Fruit fly (Drosophila melanogaster) whole organism, embryonic: ENCODE data around the gene CG6656.

Source experiments
- Atf3 ChIP-seq: fragments of 200-800 bp; sonication (Bioruptor generic); optimal IDR thresholded peaks from 3 replicates; lab custom pipeline; 2016; ENCODE audit warnings: missing biosample characterization, missing genetic modification characterization
- CG10147 ChIP-seq: fragments of 200-800 bp; sonication (Bioruptor generic); optimal IDR thresholded peaks from 2 replicates; lab custom pipeline; 2019; ENCODE audit warnings: missing biosample characterization, mild to moderate bottlenecking, missing genetic modification characterization, moderate library complexity
- CG1024 ChIP-seq: fragments of 200-800 bp; sonication (Bioruptor generic); IDR thresholded peaks from 2 replicates; pipeline ENCODE4 v1.3.6; 2022; ENCODE audit warnings: missing biosample characterization, missing genetic modification characterization
- CG10267 ChIP-seq: fragments of 200-800 bp; sonication (Bioruptor generic); optimal IDR thresholded peaks from 2 replicates; lab custom pipeline; 2018; ENCODE audit warnings: missing biosample characterization, mild to moderate bottlenecking, missing genetic modification characterization, moderate library complexity
- CG10321 ChIP-seq: fragments of 200-800 bp; sonication (Bioruptor generic); IDR thresholded peaks from 2 replicates; pipeline ENCODE4 v1.3.6; 2022; ENCODE audit warnings: missing biosample characterization, missing genetic modification characterization
- CG11085 ChIP-seq: fragments of 200-800 bp; sonication (Bioruptor generic); IDR thresholded peaks from 2 replicates; pipeline ENCODE4 v1.3.6; 2022; ENCODE audit warnings: missing biosample characterization, missing genetic modification characterization
- CG11695 ChIP-seq: fragments of 200-800 bp; sonication (Bioruptor generic); IDR thresholded peaks from 3 replicates; pipeline ENCODE4 v1.3.6; 2022; ENCODE audit warnings: missing biosample characterization, missing genetic modification characterization
- CG11723 ChIP-seq: fragments of 200-800 bp; sonication (Bioruptor generic); optimal IDR thresholded peaks from 2 replicates; lab custom pipeline; 2017; ENCODE audit warnings: missing biosample characterization, mild to moderate bottlenecking, missing genetic modification characterization
- CG12236 ChIP-seq: fragments of 200-800 bp; sonication (Bioruptor generic); optimal IDR thresholded peaks from 2 replicates; lab custom pipeline; 2016; ENCODE audit warnings: missing biosample characterization, missing genetic modification characterization
- CG12659 ChIP-seq: fragments of 200-800 bp; sonication (Bioruptor generic); optimal IDR thresholded peaks from 3 replicates; lab custom pipeline; 2017; ENCODE audit warnings: mild to moderate bottlenecking, missing biosample characterization, missing genetic modification reagents, missing genetic modification characterization
- CG15073 ChIP-seq: fragments of 200-800 bp; sonication (Bioruptor generic); optimal IDR thresholded peaks from 2 replicates; lab custom pipeline; 2016; ENCODE audit warnings: missing biosample characterization, missing genetic modification characterization
- CG17568 ChIP-seq: fragments of 200-800 bp; sonication (Bioruptor generic); optimal IDR thresholded peaks from 2 replicates; lab custom pipeline; 2018; ENCODE audit warnings: missing biosample characterization, mild to moderate bottlenecking, missing genetic modification characterization, moderate library complexity
- CG17912 ChIP-seq: fragments of 200-800 bp; sonication (Bioruptor generic); optimal IDR thresholded peaks from 2 replicates; lab custom pipeline; 2018; ENCODE audit warnings: missing biosample characterization, mild to moderate bottlenecking, missing genetic modification characterization
- CG1832 ChIP-seq: fragments of 200-800 bp; sonication (Bioruptor generic); optimal IDR thresholded peaks from 2 replicates; lab custom pipeline; 2017; ENCODE audit warnings: missing biosample characterization, mild to moderate bottlenecking, missing genetic modification characterization, inconsistent platforms
- CG18619 ChIP-seq: fragments of 200-800 bp; sonication (Bioruptor generic); optimal IDR thresholded peaks from 3 replicates; lab custom pipeline; 2017; ENCODE audit warnings: missing biosample characterization, mild to moderate bottlenecking, missing genetic modification characterization
- CG3163 ChIP-seq: fragments of 200-800 bp; sonication (Bioruptor generic); optimal IDR thresholded peaks from 3 replicates; lab custom pipeline; 2016; ENCODE audit warnings: missing biosample characterization, missing genetic modification characterization
- CG32767 ChIP-seq: fragments of 200-800 bp; sonication (Bioruptor generic); IDR thresholded peaks from 2 replicates; pipeline ENCODE4 v1.3.6; 2022; ENCODE audit warnings: missing biosample characterization, missing genetic modification characterization
- CG4282 ChIP-seq: fragments of 200-800 bp; sonication (Bioruptor generic); optimal IDR thresholded peaks from 2 replicates; lab custom pipeline; 2016; ENCODE audit warnings: missing biosample characterization, missing genetic modification characterization
- CG4360 ChIP-seq: fragments of 200-800 bp; sonication (Bioruptor generic); IDR thresholded peaks from 2 replicates; pipeline ENCODE4 v1.3.6; 2022; ENCODE audit warnings: missing biosample characterization, missing genetic modification characterization
- CG7745 ChIP-seq: fragments of 200-800 bp; sonication (Bioruptor generic); optimal IDR thresholded peaks from 2 replicates; lab custom pipeline; 2018; ENCODE audit warnings: missing biosample characterization, mild to moderate bottlenecking, missing genetic modification characterization, moderate library complexity
- CG9876 ChIP-seq: fragments of 200-800 bp; sonication (Bioruptor generic); optimal IDR thresholded peaks from 2 replicates; lab custom pipeline; 2016; ENCODE audit warnings: missing biosample characterization, missing genetic modification characterization
- CkIIα-i1 ChIP-seq: fragments of 200-800 bp; sonication (Bioruptor generic); IDR thresholded peaks from 2 replicates; pipeline ENCODE4 v1.3.6; 2022; ENCODE audit warnings: missing biosample characterization, missing genetic modification characterization
- Dfd ChIP-seq, 2 experiments: fragments of >200 bp; optimal IDR thresholded peaks; 2 replicates each; lab custom pipeline; 2017; ENCODE audit warnings: missing biosample characterization in 2 of 2, missing genetic modification characterization in 2 of 2
- Dref ChIP-seq: fragments of 200-800 bp; sonication (Bioruptor generic); IDR thresholded peaks from 2 replicates; pipeline ENCODE4 v1.3.6; 2022; ENCODE audit warnings: missing biosample characterization, missing genetic modification characterization
- Fer3 ChIP-seq: fragments of 200-800 bp; sonication (Bioruptor generic); optimal IDR thresholded peaks from 2 replicates; lab custom pipeline; 2018; ENCODE audit warnings: missing biosample characterization, mild to moderate bottlenecking, missing genetic modification characterization, moderate library complexity
- H15 ChIP-seq: fragments of 200-800 bp; sonication (Bioruptor generic); IDR thresholded peaks from 3 replicates; pipeline ENCODE4 v1.3.6; 2022; ENCODE audit warnings: missing biosample characterization, missing genetic modification characterization
- MTF-1 ChIP-seq: fragments of 200-800 bp; sonication (Bioruptor generic); optimal IDR thresholded peaks from 2 replicates; lab custom pipeline; 2018; ENCODE audit warnings: missing biosample characterization, mild to moderate bottlenecking, missing genetic modification characterization, borderline replicate concordance
- Myb ChIP-seq: fragments of 200-800 bp; sonication (Bioruptor generic); optimal IDR thresholded peaks from 2 replicates; lab custom pipeline; 2016; ENCODE audit warnings: missing biosample characterization, missing genetic modification characterization
- Opbp ChIP-seq: fragments of 200-800 bp; sonication (Bioruptor generic); IDR thresholded peaks from 3 replicates; pipeline ENCODE4 v1.3.6; 2022; ENCODE audit warnings: missing biosample characterization, missing genetic modification characterization; ENCODE audit not compliant: partially characterized antibody
- Optix ChIP-seq: fragments of 200-800 bp; sonication (Bioruptor generic); IDR thresholded peaks from 3 replicates; pipeline ENCODE4 v1.3.6; 2022; ENCODE audit warnings: missing biosample characterization, missing genetic modification characterization
- Sox102F ChIP-seq: fragments of 200-800 bp; sonication (Bioruptor generic); optimal IDR thresholded peaks from 2 replicates; lab custom pipeline; 2018; ENCODE audit warnings: missing biosample characterization, mild to moderate bottlenecking, missing genetic modification characterization, moderate library complexity
- ara ChIP-seq: fragments of 200-800 bp; sonication (Bioruptor generic); IDR thresholded peaks from 2 replicates; pipeline ENCODE4 v1.3.6; 2022; ENCODE audit warnings: missing biosample characterization, missing genetic modification characterization
- cato ChIP-seq: fragments of 200-800 bp; sonication (Bioruptor generic); optimal IDR thresholded peaks from 2 replicates; lab custom pipeline; 2016; ENCODE audit warnings: missing biosample characterization, missing genetic modification characterization, borderline replicate concordance
- dmrt99B ChIP-seq: fragments of 200-800 bp; sonication (Bioruptor generic); optimal IDR thresholded peaks from 2 replicates; lab custom pipeline; 2018; ENCODE audit warnings: missing biosample characterization, mild to moderate bottlenecking, missing genetic modification characterization, moderate library complexity
- eve ChIP-seq, 2 experiments: fragments of >200 bp; optimal IDR thresholded peaks; 2 replicates each; lab custom pipeline; 2017; ENCODE audit warnings: missing biosample characterization in 2 of 2, missing genetic modification characterization in 2 of 2
- grau ChIP-seq: fragments of 200-800 bp; optimal IDR thresholded peaks from 3 replicates; lab custom pipeline; 2019; ENCODE audit warnings: missing biosample characterization, mild to moderate bottlenecking, missing genetic modification characterization, moderate library complexity
- hbn ChIP-seq: fragments of 200-800 bp; sonication (Bioruptor generic); IDR thresholded peaks from 2 replicates; pipeline ENCODE4 v1.3.6; 2022; ENCODE audit warnings: missing biosample characterization, missing genetic modification characterization; ENCODE audit not compliant: partially characterized antibody
- jumu ChIP-seq: fragments of 200-800 bp; sonication (Bioruptor generic); optimal IDR thresholded peaks from 3 replicates; lab custom pipeline; 2016; ENCODE audit warnings: missing biosample characterization, missing genetic modification characterization
- pan ChIP-seq, 4 experiments: fragments of >200 bp in 3 of 4; fragments of 200-800 bp in 1 of 4; sonication (Bioruptor generic) in 1 of 4; optimal IDR thresholded peaks in 3 of 4; IDR thresholded peaks in 1 of 4; 2 replicates each; pipeline versions ENCODE4 v1.3.6 to Lab custom; 2017 to 2022; ENCODE audit warnings: missing biosample characterization in 2 of 4, missing genetic modification characterization in 2 of 4, mixed read lengths in 1 of 4
- peb ChIP-seq: fragments of 200-800 bp; sonication (Bioruptor generic); IDR thresholded peaks from 2 replicates; pipeline ENCODE4 v1.3.6; 2022; ENCODE audit warnings: missing biosample characterization, missing genetic modification characterization
- ranshi ChIP-seq: fragments of 200-800 bp; sonication (Bioruptor generic); IDR thresholded peaks from 2 replicates; pipeline ENCODE4 v1.3.6; 2022; ENCODE audit warnings: missing biosample characterization, missing genetic modification characterization
- salm ChIP-seq: fragments of 200-800 bp; sonication (Bioruptor generic); optimal IDR thresholded peaks from 2 replicates; lab custom pipeline; 2018; ENCODE audit warnings: missing biosample characterization, mild to moderate bottlenecking, missing genetic modification characterization
- shn ChIP-seq: fragments of 200-800 bp; sonication (Bioruptor generic); optimal IDR thresholded peaks from 3 replicates; lab custom pipeline; 2016; ENCODE audit warnings: missing biosample characterization, missing genetic modification characterization
- sqz ChIP-seq: fragments of 200-800 bp; sonication (Bioruptor generic); optimal IDR thresholded peaks from 3 replicates; lab custom pipeline; 2018; ENCODE audit warnings: missing biosample characterization, mild to moderate bottlenecking, missing genetic modification characterization
- ssp ChIP-seq: fragments of 200-800 bp; sonication (Bioruptor generic); IDR thresholded peaks from 2 replicates; pipeline ENCODE4 v1.3.6; 2022; ENCODE audit warnings: missing biosample characterization, missing genetic modification characterization
- stc ChIP-seq: fragments of 200-800 bp; sonication (Bioruptor generic); IDR thresholded peaks from 2 replicates; pipeline ENCODE4 v1.3.6; 2022; ENCODE audit warnings: missing biosample characterization, missing genetic modification characterization
- tgo ChIP-seq: fragments of 200-800 bp; sonication (Bioruptor generic); IDR thresholded peaks from 3 replicates; pipeline ENCODE4 v1.3.6; 2022; ENCODE audit warnings: missing biosample characterization, missing genetic modification characterization
- vfl ChIP-seq: fragments of 200-800 bp; sonication (Bioruptor generic); optimal IDR thresholded peaks from 2 replicates; lab custom pipeline; 2016; ENCODE audit warnings: missing biosample characterization, missing genetic modification characterization

The CG6656 gene

dm6 chr3R:21837069-21837977 is 37.8 kb upstream of the CG6656 start (continued):
- TF ChIP-seq CG3163 (GFP tag; lab: Kevin White, UChicago) = no peak
- TF ChIP-seq jumu (GFP tag; lab: Kevin White, UChicago) = no peak
- TF ChIP-seq CG10267 (tag; lab: Kevin White, UChicago) = peak; percentile 25
- TF ChIP-seq CG18619 (GFP tag; lab: Kevin White, UChicago) = no peak
- no peak for TF ChIP-seq hbn (GFP tag; lab: Robert Waterston, UW)
- TF ChIP-seq shn = no peak
- TF ChIP-seq ssp (GFP tag; lab: Robert Waterston, UW) = no peak
- TF ChIP-seq CkIIα-i1 (GFP tag; lab: Robert Waterston, UW) = no peak
- no peak for TF ChIP-seq MTF-1
- no peak for TF ChIP-seq Myb
- TF ChIP-seq pan (optimal IDR thresholded peaks at IDR 0.05; lab: Kevin White, UChicago) = no peak
- no peak for TF ChIP-seq pan (GFP tag; optimal IDR thresholded peaks at IDR 0.05 in 1 of 2, IDR thresholded peaks at IDR 0.05 in 1 of 2)
- no peak for TF ChIP-seq eve (GFP tag; optimal IDR thresholded peaks at IDR 0.05; lab: Kevin White, UChicago)
- TF ChIP-seq CG7745 (tag; lab: Kevin White, UChicago) = no peak
- TF ChIP-seq Opbp = no peak
- 0 out of 2 replicates have a peak, but pooled peaks have one; percentile 3 for TF ChIP-seq CG1024
- TF ChIP-seq CG9876 = no peak
- TF ChIP-seq Dref (GFP tag; lab: Robert Waterston, UW) = no peak
- TF ChIP-seq peb (GFP tag; lab: Robert Waterston, UW) = no peak
- no peak for TF ChIP-seq CG12659 (GFP tag; lab: Kevin White, UChicago)
- TF ChIP-seq Optix = no peak
- TF ChIP-seq tgo (GFP tag; lab: Robert Waterston, UW) = peak; percentile 13; the same call in 1 of the 3 replicates
- TF ChIP-seq CG10321 = no peak
- no peak for TF ChIP-seq CG17912 (GFP tag; lab: Kevin White, UChicago)
- peak in 1 of 2 experiments; percentile 87 for TF ChIP-seq Dfd (GFP tag; optimal IDR thresholded peaks at IDR 0.05; lab: Kevin White, UChicago)
- TF ChIP-seq ranshi (GFP tag; lab: Robert Waterston, UW) = peak; percentile 55; the same call in 1 of the 2 replicates
- no peak for TF ChIP-seq sqz
- peak; percentile 86 for TF ChIP-seq dmrt99B (tag; lab: Kevin White, UChicago)
- no peak for TF ChIP-seq CG4282
- TF ChIP-seq ara (GFP tag; lab: Robert Waterston, UW) = peak; percentile 65
- TF ChIP-seq Fer3 (tag; lab: Kevin White, UChicago) = peak; percentile 10
- TF ChIP-seq CG10147 = peak; percentile 38
- TF ChIP-seq CG4360 = peak; percentile 93
- TF ChIP-seq cato (GFP tag; lab: Kevin White, UChicago) = no peak
- no peak for TF ChIP-seq Atf3 (GFP tag; lab: Kevin White, UChicago)
- TF ChIP-seq CG11085 (GFP tag; lab: Robert Waterston, UW) = no peak
- TF ChIP-seq salm = peak; percentile 26
- peak; percentile 56; the same call in 1 of the 2 replicates for TF ChIP-seq stc (GFP tag; lab: Robert Waterston, UW)
- TF ChIP-seq H15 (GFP tag; lab: Robert Waterston, UW) = 0 out of 3 replicates have a peak, but pooled peaks have one; percentile 55
- TF ChIP-seq Sox102F (GFP tag; lab: Kevin White, UChicago) = no peak
- no peak for TF ChIP-seq grau (tag; lab: Kevin White, UChicago)
- no peak for TF ChIP-seq CG15073 (GFP tag; lab: Kevin White, UChicago)
- TF ChIP-seq vfl (GFP tag; lab: Kevin White, UChicago) = no peak
- no peak for TF ChIP-seq CG17568 (GFP tag; lab: Kevin White, UChicago)
- TF ChIP-seq CG32767 = no peak
- TF ChIP-seq CG12236 = no peak
- TF ChIP-seq CG11695 = peak; percentile 77
- no peak for TF ChIP-seq CG11723 (GFP tag; lab: Kevin White, UChicago)
- no peak for TF ChIP-seq CG1832 (GFP tag; lab: Kevin White, UChicago)
